Fruit fly (Drosophila melanogaster) whole organism, embryonic: ENCODE results near the gene RpL8.
A peak's percentile ranks its signal among the peaks of the same experiment; 100 is the strongest.

Experiments used
- Antp ChIP-seq: fragments of 200-800 bp; sonication (Bioruptor generic); optimal IDR thresholded peaks from 3 replicates; lab custom pipeline; 2016; ENCODE audit warnings: missing biosample characterization, missing genetic modification characterization
- Asciz ChIP-seq: fragments of 200-800 bp; sonication (Bioruptor generic); optimal IDR thresholded peaks from 2 replicates; lab custom pipeline; 2017; ENCODE audit warnings: missing biosample characterization, mild to moderate bottlenecking, missing genetic modification characterization, missing genetic modification reagents
- B-H2 ChIP-seq: fragments of 200-800 bp; sonication (Bioruptor generic); optimal IDR thresholded peaks from 2 replicates; lab custom pipeline; 2018; ENCODE audit warnings: missing biosample characterization, mild to moderate bottlenecking, missing genetic modification characterization
- BEAF-32 ChIP-seq: fragments of 200-800 bp; sonication (Bioruptor generic); optimal IDR thresholded peaks from 3 replicates; lab custom pipeline; 2017; ENCODE audit warnings: missing biosample characterization, missing genetic modification characterization, mild to moderate bottlenecking, moderate library complexity, missing genetic modification reagents
- Blimp-1 ChIP-seq: fragments of 200-800 bp; sonication (Bioruptor generic); optimal IDR thresholded peaks from 3 replicates; lab custom pipeline; 2018; ENCODE audit warnings: missing biosample characterization, missing genetic modification characterization, mild to moderate bottlenecking, moderate library complexity, missing genetic modification reagents
- BtbVII ChIP-seq: fragments of 200-800 bp; sonication (Bioruptor generic); optimal IDR thresholded peaks from 3 replicates; lab custom pipeline; 2017; ENCODE audit warnings: missing biosample characterization, mild to moderate bottlenecking, missing genetic modification characterization
- CG10431 ChIP-seq: fragments of 200-800 bp; sonication (Bioruptor generic); optimal IDR thresholded peaks from 3 replicates; lab custom pipeline; 2018; ENCODE audit warnings: missing biosample characterization, mild to moderate bottlenecking, missing genetic modification characterization
- CG12071 ChIP-seq: fragments of 200-800 bp; sonication (Bioruptor generic); optimal IDR thresholded peaks from 3 replicates; lab custom pipeline; 2018; ENCODE audit warnings: missing biosample characterization, mild to moderate bottlenecking, missing genetic modification characterization
- CG12236 ChIP-seq: fragments of 200-800 bp; sonication (Bioruptor generic); optimal IDR thresholded peaks from 2 replicates; lab custom pipeline; 2016; ENCODE audit warnings: missing biosample characterization, missing genetic modification characterization
- CG14050 ChIP-seq: fragments of 200-800 bp; sonication (Bioruptor generic); IDR thresholded peaks from 3 replicates; pipeline ENCODE4 v1.3.6; 2022; ENCODE audit warnings: missing biosample characterization, missing genetic modification characterization
- CG14667 ChIP-seq: fragments of 200-800 bp; sonication (Bioruptor generic); IDR thresholded peaks from 2 replicates; pipeline ENCODE4 v1.3.6; 2022; ENCODE audit warnings: missing biosample characterization, missing genetic modification characterization
- CG1647 ChIP-seq: fragments of 200-800 bp; sonication (Bioruptor generic); optimal IDR thresholded peaks from 3 replicates; lab custom pipeline; 2016; ENCODE audit warnings: missing biosample characterization, missing genetic modification characterization
- CG2120 ChIP-seq: fragments of 200-800 bp; sonication (Bioruptor generic); optimal IDR thresholded peaks from 3 replicates; lab custom pipeline; 2016; ENCODE audit warnings: missing biosample characterization, missing genetic modification characterization
- CG2712 ChIP-seq: fragments of 200-800 bp; optimal IDR thresholded peaks from 3 replicates; lab custom pipeline; 2019; ENCODE audit warnings: missing biosample characterization, mild to moderate bottlenecking, missing genetic modification characterization, moderate library complexity
- CG4707 ChIP-seq: fragments of 200-800 bp; sonication (Bioruptor generic); optimal IDR thresholded peaks from 2 replicates; lab custom pipeline; 2018; ENCODE audit warnings: missing biosample characterization, mild to moderate bottlenecking, missing genetic modification characterization, moderate library complexity
- CG4820 ChIP-seq: fragments of 200-800 bp; sonication (Bioruptor generic); optimal IDR thresholded peaks from 3 replicates; lab custom pipeline; 2016; ENCODE audit warnings: missing biosample characterization, missing genetic modification characterization
- CG6272 ChIP-seq: fragments of 200-800 bp; sonication (Bioruptor generic); IDR thresholded peaks from 2 replicates; pipeline ENCODE4 v1.3.6; 2022; ENCODE audit warnings: missing biosample characterization, missing genetic modification characterization
- CG8388 ChIP-seq: fragments of 200-800 bp; sonication (Bioruptor generic); optimal IDR thresholded peaks from 2 replicates; lab custom pipeline; 2019; ENCODE audit warnings: missing biosample characterization, mild to moderate bottlenecking, missing genetic modification characterization, moderate library complexity
- CHES-1-like ChIP-seq: fragments of 200-800 bp; sonication (Bioruptor generic); optimal IDR thresholded peaks from 2 replicates; lab custom pipeline; 2016; ENCODE audit warnings: missing biosample characterization, missing genetic modification characterization
- CkIIα-i1 ChIP-seq: fragments of 200-800 bp; sonication (Bioruptor generic); IDR thresholded peaks from 2 replicates; pipeline ENCODE4 v1.3.6; 2022; ENCODE audit warnings: missing biosample characterization, missing genetic modification characterization
- CoRest ChIP-seq: fragments of 200-800 bp; sonication (Bioruptor generic); optimal IDR thresholded peaks from 3 replicates; lab custom pipeline; 2018; ENCODE audit warnings: missing biosample characterization, mild to moderate bottlenecking, missing genetic modification characterization, moderate library complexity
- Dll ChIP-seq: fragments of 200-800 bp; sonication (Bioruptor generic); IDR thresholded peaks from 4 replicates; pipeline ENCODE4 v1.3.6; 2022; ENCODE audit warnings: missing biosample characterization, missing genetic modification characterization; ENCODE audit not compliant: partially characterized antibody
- Dp ChIP-seq: fragments of 200-800 bp; sonication (Bioruptor generic); optimal IDR thresholded peaks from 2 replicates; lab custom pipeline; 2018; ENCODE audit warnings: missing biosample characterization, mild to moderate bottlenecking, missing genetic modification characterization, moderate library complexity
- Hmr ChIP-seq: fragments of 200-800 bp; sonication (Bioruptor generic); optimal IDR thresholded peaks from 3 replicates; lab custom pipeline; 2017; ENCODE audit warnings: mild to moderate bottlenecking, missing biosample characterization, missing genetic modification reagents, missing genetic modification characterization
- Kr ChIP-seq: fragments of 200-800 bp; sonication (Bioruptor generic); optimal IDR thresholded peaks from 2 replicates; lab custom pipeline; 2017; ENCODE audit warnings: missing biosample characterization, mild to moderate bottlenecking, missing genetic modification characterization
- Med ChIP-seq: fragments of 200-800 bp; sonication (Bioruptor generic); peaks from one replicate; lab custom pipeline; 2016; ENCODE audit warnings: missing biosample characterization, missing genetic modification characterization, mild to moderate bottlenecking, inconsistent platforms, moderate library complexity
- Mes4 ChIP-seq: fragments of 200-800 bp; sonication (Bioruptor generic); optimal IDR thresholded peaks from 2 replicates; lab custom pipeline; 2016; ENCODE audit warnings: missing biosample characterization, missing genetic modification characterization
- Oli ChIP-seq: fragments of 200-800 bp; sonication (Bioruptor generic); optimal IDR thresholded peaks from 2 replicates; lab custom pipeline; 2018; ENCODE audit warnings: missing biosample characterization, mild to moderate bottlenecking, missing genetic modification characterization, moderate library complexity
- Opbp ChIP-seq: fragments of 200-800 bp; sonication (Bioruptor generic); IDR thresholded peaks from 3 replicates; pipeline ENCODE4 v1.3.6; 2022; ENCODE audit warnings: missing biosample characterization, missing genetic modification characterization; ENCODE audit not compliant: partially characterized antibody
- PHDP ChIP-seq: fragments of 200-800 bp; sonication (Bioruptor generic); optimal IDR thresholded peaks from 3 replicates; lab custom pipeline; 2018; ENCODE audit warnings: missing biosample characterization, mild to moderate bottlenecking, missing genetic modification characterization, moderate library complexity
- Pdp1 ChIP-seq, 2 experiments: fragments of 200-800 bp; sonication (Bioruptor generic); optimal IDR thresholded peaks; 3 replicates each; lab custom pipeline; 2016; ENCODE audit warnings: missing biosample characterization in 2 of 2, missing genetic modification characterization in 2 of 2, mild to moderate bottlenecking in 1 of 2, moderate library complexity in 1 of 2
- Stat92E ChIP-seq, 3 experiments: fragments of >200 bp in 2 of 3; fragments of 200-800 bp in 1 of 3; sonication (Bioruptor generic) in 1 of 3; optimal IDR thresholded peaks; 2 replicates each; lab custom pipeline; 2017 to 2019; ENCODE audit warnings: missing biosample characterization in 3 of 3, missing genetic modification characterization in 3 of 3, mild to moderate bottlenecking in 1 of 3, moderate library complexity in 1 of 3
- TFAM ChIP-seq: fragments of 200-800 bp; sonication (Bioruptor generic); optimal IDR thresholded peaks from 2 replicates; lab custom pipeline; 2017; ENCODE audit warnings: missing biosample characterization, missing genetic modification characterization, inconsistent platforms
- Tbp ChIP-seq: fragments of >200 bp; optimal IDR thresholded peaks from 2 replicates; lab custom pipeline; 2018; ENCODE audit warnings: missing biosample characterization, missing genetic modification characterization
- br ChIP-seq: fragments of >200 bp; optimal IDR thresholded peaks from 2 replicates; lab custom pipeline; 2017
- chinmo ChIP-seq: fragments of 200-800 bp; sonication (Bioruptor generic); IDR thresholded peaks from 4 replicates; pipeline ENCODE4 v1.3.6; 2022; ENCODE audit warnings: missing biosample characterization, missing genetic modification characterization; ENCODE audit not compliant: partially characterized antibody
- cwo ChIP-seq: fragments of 200-800 bp; sonication (Bioruptor generic); optimal IDR thresholded peaks from 3 replicates; lab custom pipeline; 2017; ENCODE audit warnings: missing biosample characterization, missing genetic modification characterization, mild to moderate bottlenecking, moderate library complexity, missing genetic modification reagents
- dmrt11E ChIP-seq: fragments of 200-800 bp; sonication (Bioruptor generic); optimal IDR thresholded peaks from 3 replicates; lab custom pipeline; 2018; ENCODE audit warnings: missing biosample characterization, mild to moderate bottlenecking, missing genetic modification characterization, moderate library complexity
- eve ChIP-seq, 2 experiments: fragments of >200 bp; optimal IDR thresholded peaks; 2 replicates each; lab custom pipeline; 2017; ENCODE audit warnings: missing biosample characterization in 2 of 2, missing genetic modification characterization in 2 of 2
- gsb ChIP-seq: fragments of 200-800 bp; sonication (Bioruptor generic); IDR thresholded peaks from 2 replicates; pipeline ENCODE4 v1.3.6; 2022; ENCODE audit warnings: missing biosample characterization, missing genetic modification characterization
- hth ChIP-seq: fragments of >200 bp; optimal IDR thresholded peaks from 2 replicates; lab custom pipeline; 2017; ENCODE audit warnings: inconsistent platforms
- klu ChIP-seq: fragments of 200-800 bp; sonication (Bioruptor generic); IDR thresholded peaks from 2 replicates; pipeline ENCODE4 v1.3.6; 2022; ENCODE audit warnings: missing biosample characterization, missing genetic modification characterization
- knrl ChIP-seq: fragments of 200-800 bp; sonication (Bioruptor generic); IDR thresholded peaks from 3 replicates; pipeline ENCODE4 v1.3.6; 2022; ENCODE audit warnings: missing biosample characterization, missing genetic modification characterization; ENCODE audit not compliant: partially characterized antibody
- maf-S ChIP-seq: fragments of 200-800 bp; sonication (Bioruptor generic); optimal IDR thresholded peaks from 2 replicates; lab custom pipeline; 2016; ENCODE audit warnings: missing biosample characterization, missing genetic modification characterization
- odd ChIP-seq: fragments of 200-800 bp; sonication (Bioruptor generic); optimal IDR thresholded peaks from 2 replicates; lab custom pipeline; 2017; ENCODE audit warnings: missing biosample characterization, mild to moderate bottlenecking, missing genetic modification characterization
- sens ChIP-seq: fragments of 200-800 bp; sonication (Bioruptor generic); peaks from one replicate; lab custom pipeline; 2016; ENCODE audit warnings: missing biosample characterization, missing genetic modification characterization
- seq ChIP-seq: fragments of 200-800 bp; sonication (Bioruptor generic); IDR thresholded peaks from 2 replicates; pipeline ENCODE4 v1.3.6; 2022; ENCODE audit warnings: missing biosample characterization, missing genetic modification characterization
- toy ChIP-seq: fragments of 200-800 bp; sonication (Bioruptor generic); IDR thresholded peaks from 2 replicates; pipeline ENCODE4 v1.3.6; 2022; ENCODE audit warnings: missing biosample characterization, missing genetic modification characterization
- tup ChIP-seq: fragments of 200-800 bp; sonication (Bioruptor generic); optimal IDR thresholded peaks from 2 replicates; lab custom pipeline; 2016; ENCODE audit warnings: missing biosample characterization, mild to moderate bottlenecking, missing genetic modification characterization, moderate library complexity
- zfh2 ChIP-seq: fragments of 200-800 bp; sonication (Bioruptor generic); optimal IDR thresholded peaks from 2 replicates; lab custom pipeline; 2016; ENCODE audit warnings: missing biosample characterization, missing genetic modification characterization

Gene RpL8

DNA sequence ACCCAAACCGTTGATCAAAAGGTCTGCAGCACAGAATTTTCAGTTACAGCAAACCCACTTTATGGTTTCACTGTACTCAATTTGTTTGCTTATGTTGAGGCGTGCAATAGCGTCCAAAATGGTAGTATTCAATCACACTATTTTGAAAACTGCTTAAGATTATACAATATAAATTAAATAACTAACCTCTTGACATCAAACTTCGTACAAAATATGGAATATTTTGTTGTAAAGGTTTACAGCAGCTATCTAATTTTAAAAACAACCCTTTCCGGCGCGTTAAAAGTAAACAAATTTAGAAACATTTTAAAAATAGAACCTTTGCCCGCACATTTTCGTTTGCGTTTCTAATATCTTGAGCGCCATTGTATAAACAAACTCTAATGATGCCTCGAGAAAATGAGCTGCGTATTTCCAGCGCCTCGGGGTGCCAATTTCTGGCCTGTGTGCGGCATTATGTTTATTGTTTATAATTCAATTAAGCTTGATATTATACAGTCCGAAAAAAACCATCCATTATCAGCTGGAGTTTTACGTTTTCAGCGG lies 3.6 kb downstream of the RpL8 start (continued):
- TF ChIP-seq Asciz (GFP tag; lab: Kevin White, UChicago) (no peak), BtbVII (GFP tag; lab: Kevin White, UChicago) (no peak), Stat92E (GFP tag; optimal IDR thresholded peaks at IDR 0.05; lab: Kevin White, UChicago) (peak in 1 of 3 experiments; percentile 84), gsb (no peak), CoRest (tag; lab: Kevin White, UChicago) (no peak), br (lab: Kevin White, UChicago) (no peak), CkIIα-i1 (GFP tag; lab: Robert Waterston, UW) (no peak), CG10431 (GFP tag; lab: Kevin White, UChicago) (no peak), CG8388 (GFP tag; lab: Kevin White, UChicago) (no peak), klu (no peak), toy (GFP tag; lab: Robert Waterston, UW) (no peak), Antp (GFP tag; lab: Kevin White, UChicago) (peak; percentile 5), CG4820 (no peak), Hmr (GFP tag; lab: Kevin White, UChicago) (no peak), CG1647 (GFP tag; lab: Kevin White, UChicago) (no peak), CG2712 (peak; percentile 40), CG2120 (GFP tag; lab: Kevin White, UChicago) (peak; percentile 4), hth (lab: Kevin White, UChicago) (no peak), CG4707 (GFP tag; lab: Kevin White, UChicago) (no peak), TFAM (GFP tag; lab: Kevin White, UChicago) (no peak), PHDP (no peak), CG12236 (GFP tag; lab: Kevin White, UChicago) (no peak), Blimp-1 (GFP tag; lab: Kevin White, UChicago) (no peak), seq (GFP tag; lab: Robert Waterston, UW) (peak; percentile 7; the same call in 1 of the 2 replicates), odd (GFP tag; lab: Kevin White, UChicago) (peak; percentile 20), dmrt11E (no peak), eve (GFP tag; optimal IDR thresholded peaks at IDR 0.05; lab: Kevin White, UChicago) (no peak), Dp (no peak), CG12071 (GFP tag; lab: Kevin White, UChicago) (no peak), Dll (peak; percentile 7; the same call in 1 of the 4 replicates), CG14050 (GFP tag; lab: Robert Waterston, UW) (no peak), zfh2 (no peak), CG6272 (GFP tag; lab: Robert Waterston, UW) (no peak), sens (GFP tag; lab: Kevin White, UChicago) (peak; percentile 50), Tbp (GFP tag; lab: Kevin White, UChicago) (no peak), Kr (GFP tag; lab: Kevin White, UChicago) (peak; percentile 57), Mes4 (GFP tag; lab: Kevin White, UChicago) (peak; percentile 25), Opbp (no peak), Med (peak; percentile 36), chinmo (GFP tag; lab: Robert Waterston, UW) (no peak), knrl (GFP tag; lab: Robert Waterston, UW) (0 out of 3 replicates have a peak, but pooled peaks have one; percentile 3), tup (GFP tag; lab: Kevin White, UChicago) (no peak), BEAF-32 (GFP tag; lab: Kevin White, UChicago) (no peak), CHES-1-like (GFP tag; lab: Kevin White, UChicago) (peak; percentile 13), CG14667 (no peak), B-H2 (no peak), maf-S (no peak), Oli (tag; lab: Kevin White, UChicago) (no peak), cwo (GFP tag; lab: Kevin White, UChicago) (no peak), Pdp1 (GFP tag; optimal IDR thresholded peaks at IDR 0.05; lab: Kevin White, UChicago) (peak in 1 of 2 experiments; percentile 27)
